Fruit fly (Drosophila melanogaster) whole organism, wandering third instar larva: ENCODE data around the gene Bre1.

Experiments
- Abd-B ChIP-seq: fragments of >200 bp; optimal IDR thresholded peaks from 2 replicates; lab custom pipeline; 2017; ENCODE audit warnings: missing biosample characterization, missing genetic modification characterization
- CG32264 ChIP-seq: fragments of 200-800 bp; sonication (Bioruptor generic); optimal IDR thresholded peaks from 2 replicates; lab custom pipeline; 2016; ENCODE audit warnings: missing biosample characterization, missing genetic modification characterization
- CG9705 ChIP-seq: fragments of 200-800 bp; sonication (Bioruptor generic); optimal IDR thresholded peaks from 2 replicates; lab custom pipeline; 2018; ENCODE audit warnings: missing biosample characterization, mild to moderate bottlenecking, missing genetic modification characterization
- CrebA ChIP-seq: fragments of 200-800 bp; sonication (Bioruptor generic); optimal IDR thresholded peaks from 2 replicates; lab custom pipeline; 2016; ENCODE audit warnings: missing biosample characterization, mild to moderate bottlenecking, missing genetic modification characterization, borderline replicate concordance
- Dfd ChIP-seq: fragments of >200 bp; optimal IDR thresholded peaks from 2 replicates; lab custom pipeline; 2017; ENCODE audit warnings: missing biosample characterization, missing genetic modification characterization
- Dif ChIP-seq: fragments of 200-275, 200-300 bp; sonication (Bioruptor generic); optimal IDR thresholded peaks from 2 replicates; lab custom pipeline; 2018; ENCODE audit warnings: missing biosample characterization, missing genetic modification characterization; ENCODE audit not compliant: partially characterized antibody
- GATAd ChIP-seq: sonication (Bioruptor generic); optimal IDR thresholded peaks from 2 replicates; lab custom pipeline; 2016; ENCODE audit warnings: missing biosample characterization, missing genetic modification characterization
- HLH106 ChIP-seq: fragments of 200-800 bp; optimal IDR thresholded peaks from 3 replicates; lab custom pipeline; 2019; ENCODE audit warnings: missing biosample characterization, mild to moderate bottlenecking, missing genetic modification characterization, moderate library complexity
- Hnf4 ChIP-seq: fragments of 200-800 bp; sonication (Bioruptor generic); optimal IDR thresholded peaks from 2 replicates; lab custom pipeline; 2016; ENCODE audit warnings: missing biosample characterization, mild to moderate bottlenecking, missing genetic modification characterization
- Hr78 ChIP-seq: fragments of >200 bp; optimal IDR thresholded peaks from 2 replicates; lab custom pipeline; 2017; ENCODE audit warnings: missing biosample characterization, missing genetic modification characterization
- Hr83 ChIP-seq: fragments of 200-300 bp; sonication (Bioruptor generic); optimal IDR thresholded peaks from 2 replicates; lab custom pipeline; 2016; ENCODE audit warnings: missing biosample characterization, mild to moderate bottlenecking, missing genetic modification characterization, moderate library complexity; ENCODE audit not compliant: poor library complexity, severe bottlenecking
- Jra ChIP-seq: sonication (Bioruptor generic); optimal IDR thresholded peaks from 2 replicates; lab custom pipeline; 2016; ENCODE audit warnings: missing biosample characterization, missing genetic modification characterization
- Mio ChIP-seq: sonication (Bioruptor generic); optimal IDR thresholded peaks from 2 replicates; lab custom pipeline; 2016; ENCODE audit warnings: missing biosample characterization, missing genetic modification characterization
- Myc ChIP-seq: fragments of >200 bp; optimal IDR thresholded peaks from 2 replicates; lab custom pipeline; 2017
- N ChIP-seq: fragments of >200 bp; optimal IDR thresholded peaks from 2 replicates; lab custom pipeline; 2018; ENCODE audit warnings: missing biosample characterization, missing external identifiers, missing genetic modification characterization
- OdsH ChIP-seq: fragments of 200-800 bp; sonication (Bioruptor generic); optimal IDR thresholded peaks from 2 replicates; lab custom pipeline; 2016; ENCODE audit warnings: missing biosample characterization, mild to moderate bottlenecking, missing genetic modification characterization
- Rel ChIP-seq, 2 experiments: fragments of 200-800 bp; sonication (Bioruptor generic) in 1 of 2; optimal IDR thresholded peaks; 2 replicates in 1 of 2; 3 replicates in 1 of 2; lab custom pipeline; 2016 to 2019; ENCODE audit warnings: mild to moderate bottlenecking in 2 of 2, missing biosample characterization in 2 of 2, missing genetic modification characterization in 2 of 2, moderate library complexity in 1 of 2
- Sp1 ChIP-seq: fragments of 200-800 bp; sonication (Bioruptor generic); optimal IDR thresholded peaks from 3 replicates; lab custom pipeline; 2019; ENCODE audit warnings: missing biosample characterization, mild to moderate bottlenecking, missing genetic modification characterization, moderate library complexity
- Vsx2 ChIP-seq: fragments of 200-300, 225-300 bp; sonication (Bioruptor generic); optimal IDR thresholded peaks from 2 replicates; lab custom pipeline; 2018; ENCODE audit warnings: missing biosample characterization, missing genetic modification characterization; ENCODE audit not compliant: partially characterized antibody
- br ChIP-seq: fragments of 200-800 bp; sonication (Bioruptor generic); optimal IDR thresholded peaks from 2 replicates; lab custom pipeline; 2016; ENCODE audit warnings: missing biosample characterization, missing genetic modification characterization
- brk ChIP-seq: fragments of 200-800 bp; sonication (Bioruptor generic); optimal IDR thresholded peaks from 2 replicates; lab custom pipeline; 2016; ENCODE audit warnings: missing biosample characterization, mild to moderate bottlenecking, missing genetic modification characterization
- dl ChIP-seq, 2 experiments: fragments of 175-275, 200-275 bp in 1 of 2; fragments of 200-275 bp in 1 of 2; sonication (Bioruptor generic); optimal IDR thresholded peaks; lab custom pipeline; 2018; ENCODE audit warnings: mild to moderate bottlenecking in 2 of 2, missing biosample characterization in 2 of 2, missing genetic modification characterization in 2 of 2, moderate library complexity in 2 of 2; ENCODE audit not compliant: partially characterized antibody in 2 of 2, insufficient read depth in 1 of 2
- dmrt93B ChIP-seq: fragments of 200-800 bp; sonication (Bioruptor generic); optimal IDR thresholded peaks from 2 replicates; lab custom pipeline; 2018; ENCODE audit warnings: missing biosample characterization, mild to moderate bottlenecking, missing genetic modification characterization
- dsf ChIP-seq: sonication (Bioruptor generic); optimal IDR thresholded peaks from 2 replicates; lab custom pipeline; 2016; ENCODE audit warnings: missing biosample characterization, missing genetic modification characterization, borderline replicate concordance
- ey ChIP-seq: fragments of 200-800 bp; sonication (Bioruptor generic); optimal IDR thresholded peaks from 2 replicates; lab custom pipeline; 2016; ENCODE audit warnings: missing biosample characterization, missing genetic modification characterization
- foxo ChIP-seq, 2 experiments: fragments of 200-800 bp; sonication (Bioruptor generic); optimal IDR thresholded peaks; 2 replicates in 1 of 2; 3 replicates in 1 of 2; lab custom pipeline; 2016 to 2017; ENCODE audit warnings: missing biosample characterization in 2 of 2, missing genetic modification characterization in 2 of 2
- fru ChIP-seq: fragments of 200-800 bp; sonication (Bioruptor generic); optimal IDR thresholded peaks from 3 replicates; lab custom pipeline; 2016; ENCODE audit warnings: missing biosample characterization, mild to moderate bottlenecking, missing genetic modification characterization
- h ChIP-seq: fragments of 200-800 bp; sonication (Bioruptor generic); optimal IDR thresholded peaks from 3 replicates; lab custom pipeline; 2016; ENCODE audit warnings: missing biosample characterization, mild to moderate bottlenecking, missing genetic modification characterization
- jim ChIP-seq: fragments of 175-275, 200-325 bp; sonication (Bioruptor generic); optimal IDR thresholded peaks from 2 replicates; lab custom pipeline; 2016; ENCODE audit warnings: missing biosample characterization, mild to moderate bottlenecking, missing genetic modification characterization
- lola ChIP-seq: fragments of >200 bp; optimal IDR thresholded peaks from 2 replicates; lab custom pipeline; 2017; ENCODE audit warnings: missing biosample characterization, missing genetic modification characterization
- pan ChIP-seq: fragments of >200 bp; optimal IDR thresholded peaks from 2 replicates; lab custom pipeline; 2017
- psq ChIP-seq: fragments of 200-800 bp; sonication (Bioruptor generic); optimal IDR thresholded peaks from 3 replicates; lab custom pipeline; 2017; ENCODE audit warnings: missing biosample characterization, mild to moderate bottlenecking, missing genetic modification characterization, moderate library complexity
- rgr ChIP-seq: fragments of 200-800 bp; sonication (Bioruptor generic); optimal IDR thresholded peaks from 3 replicates; lab custom pipeline; 2016; ENCODE audit warnings: missing biosample characterization, mild to moderate bottlenecking, missing genetic modification characterization
- sage ChIP-seq: fragments of 200-800 bp; sonication (Bioruptor generic); optimal IDR thresholded peaks from 2 replicates; lab custom pipeline; 2016; ENCODE audit warnings: missing biosample characterization, mild to moderate bottlenecking, missing genetic modification characterization
- sv ChIP-seq: fragments of 200-800 bp; sonication (Bioruptor generic); optimal IDR thresholded peaks from 3 replicates; lab custom pipeline; 2016; ENCODE audit warnings: missing biosample characterization, missing genetic modification characterization
- tai ChIP-seq: sonication (Bioruptor generic); optimal IDR thresholded peaks from 2 replicates; lab custom pipeline; 2016; ENCODE audit warnings: missing biosample characterization, missing genetic modification characterization
- usp ChIP-seq: fragments of >200 bp; optimal IDR thresholded peaks from 2 replicates; lab custom pipeline; 2017; ENCODE audit warnings: missing biosample characterization, missing genetic modification characterization
- woc ChIP-seq: sonication (Bioruptor generic); optimal IDR thresholded peaks from 2 replicates; lab custom pipeline; 2016; ENCODE audit warnings: missing biosample characterization, mild to moderate bottlenecking, missing genetic modification characterization

The Bre1 gene

DNA sequence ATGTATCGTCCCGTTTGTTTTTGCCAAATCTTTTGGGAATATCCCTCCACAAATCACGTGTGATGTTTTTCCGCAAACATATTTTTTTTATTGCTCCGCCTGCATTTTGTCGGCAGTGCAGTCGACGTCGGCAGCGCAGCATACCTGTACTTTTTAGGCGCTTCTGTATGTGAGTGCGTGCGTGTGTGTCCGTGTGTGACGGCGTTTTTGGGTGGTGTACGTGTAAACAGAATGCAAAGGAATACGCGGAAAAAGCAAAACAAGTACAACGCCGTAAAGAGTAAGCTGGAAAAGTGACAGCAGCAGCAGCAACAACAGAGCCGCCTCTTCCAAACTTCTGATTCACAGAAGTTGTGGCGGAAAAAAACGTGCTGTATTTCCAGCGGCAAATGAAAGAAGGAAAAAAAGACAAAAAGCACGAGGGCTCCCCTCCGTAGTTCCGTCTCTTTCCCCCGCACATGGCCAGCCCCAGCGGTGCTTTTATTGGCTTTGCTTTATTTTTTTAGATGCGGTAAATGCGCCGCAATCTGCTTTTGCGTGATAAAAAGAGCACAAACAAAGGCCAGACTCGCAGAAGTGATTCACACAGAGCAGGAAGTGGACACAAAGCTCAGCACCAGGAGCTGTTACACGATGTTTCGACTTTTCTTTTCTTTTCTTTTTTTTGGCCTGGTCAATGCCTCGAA lies 23.7 kb downstream of the Bre1 start:
- TF ChIP-seq Sp1 (GFP tag; lab: Kevin White, UChicago) (peak; percentile 60), jim (GFP tag; lab: Kevin White, UChicago) (peak; percentile 41), Rel (GFP tag; optimal IDR thresholded peaks at IDR 0.05; lab: Kevin White, UChicago) (no peak), Rel (tag; optimal IDR thresholded peaks at IDR 0.05; lab: Kevin White, UChicago) (peak; percentile 95), Hnf4 (GFP tag; lab: Kevin White, UChicago) (no peak), HLH106 (peak; percentile 9), Vsx2 (GFP tag; lab: Kevin White, UChicago) (no peak), psq (peak; percentile 95), CrebA (GFP tag; lab: Kevin White, UChicago) (no peak), sv (GFP tag; lab: Kevin White, UChicago) (no peak), Dif (GFP tag; lab: Kevin White, UChicago) (peak; percentile 8), CG9705 (GFP tag; lab: Kevin White, UChicago) (peak; percentile 15), h (GFP tag; lab: Kevin White, UChicago) (no peak), ey (GFP tag; lab: Kevin White, UChicago) (no peak)
- TF ChIP-seq, all 38 proteins: peak for 7

DNA sequence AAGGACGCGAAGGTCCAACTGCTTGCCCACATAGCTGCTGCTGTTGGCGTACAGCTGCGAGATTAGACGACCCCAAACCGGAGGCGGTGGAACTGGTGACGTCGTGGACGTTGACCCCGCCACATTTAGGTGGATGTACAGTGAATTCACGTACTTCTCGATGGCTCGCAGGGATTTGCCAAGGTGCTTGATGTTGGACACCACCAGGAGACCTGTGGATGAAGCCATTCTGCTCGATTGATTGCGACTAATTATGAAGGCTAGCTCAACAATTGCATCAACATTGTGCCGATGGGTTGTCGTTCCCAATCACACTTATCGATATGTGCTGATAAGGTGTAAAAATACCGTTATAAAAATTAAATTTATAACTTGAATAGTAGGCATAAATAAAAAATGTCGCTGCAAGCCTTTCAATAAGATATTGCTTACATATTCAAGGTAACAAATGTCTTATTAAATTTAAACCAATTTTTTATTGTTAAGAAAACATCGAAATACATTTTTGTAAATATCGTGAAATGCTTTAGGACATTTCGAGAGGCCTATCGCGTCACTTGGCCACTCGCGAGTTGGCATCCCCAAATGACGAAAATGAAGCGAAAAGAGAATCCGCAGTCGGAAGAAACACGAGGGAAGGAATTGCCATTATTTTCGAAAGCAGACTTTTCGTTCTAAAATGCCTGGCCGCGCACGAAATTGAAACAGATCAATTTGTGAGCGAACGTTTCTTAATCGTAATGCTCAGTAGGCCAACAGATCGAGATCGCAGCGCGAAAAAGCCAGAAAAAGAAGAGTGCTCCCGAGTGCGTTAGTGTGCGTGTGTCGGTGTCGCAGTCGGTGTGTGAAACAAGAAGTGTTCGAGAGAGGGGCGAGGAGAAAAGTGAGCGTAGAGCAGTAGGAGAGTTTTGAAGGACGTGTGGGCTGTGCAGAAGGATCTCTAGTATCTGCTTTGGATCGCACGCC lies 25.2 kb downstream of the Bre1 start, which contains the start of the genes Ppat-Dpck and scny:
TSS of gene Ppat-Dpck (minus strand) at position 263 of the 966 bp plus-strand sequence.
TSS of gene scny (plus strand) at position 471 of the 966 bp plus-strand sequence.
- no peak for TF ChIP-seq GATAd (GFP tag; lab: Kevin White, UChicago)
- peak; percentile 1 for TF ChIP-seq OdsH (GFP tag; lab: Kevin White, UChicago)
- TF ChIP-seq Vsx2 (GFP tag; lab: Kevin White, UChicago), result no peak
- TF ChIP-seq dmrt93B (GFP tag; lab: Kevin White, UChicago), result no peak
- TF ChIP-seq Hnf4 (GFP tag; lab: Kevin White, UChicago), result no peak
- peak; percentile 18 for TF ChIP-seq Hr83 (GFP tag; lab: Kevin White, UChicago)
- TF ChIP-seq foxo (GFP tag; optimal IDR thresholded peaks at IDR 0.05; lab: Kevin White, UChicago), result peak in 1 of 2 experiments; percentile 43
- no peak for TF ChIP-seq Dfd (GFP tag; lab: Kevin White, UChicago)
- TF ChIP-seq Rel (GFP tag; optimal IDR thresholded peaks at IDR 0.05; lab: Kevin White, UChicago), result no peak
- peak; percentile 21 for TF ChIP-seq Rel (tag; optimal IDR thresholded peaks at IDR 0.05; lab: Kevin White, UChicago)
- no peak for TF ChIP-seq usp (GFP tag; lab: Kevin White, UChicago)
- no peak for TF ChIP-seq sv (GFP tag; lab: Kevin White, UChicago)
- TF ChIP-seq CG32264 (GFP tag; lab: Kevin White, UChicago), result no peak
- TF ChIP-seq ey (GFP tag; lab: Kevin White, UChicago), result no peak
- no peak for TF ChIP-seq CG9705 (GFP tag; lab: Kevin White, UChicago)
- no peak for TF ChIP-seq woc (GFP tag; lab: Kevin White, UChicago)
- TF ChIP-seq HLH106, result peak; percentile 13
- TF ChIP-seq Abd-B (GFP tag; lab: Kevin White, UChicago), result no peak
- TF ChIP-seq sage (GFP tag; lab: Kevin White, UChicago), result no peak
- no peak for TF ChIP-seq Hr78
- peak; percentile 33 for TF ChIP-seq Sp1 (GFP tag; lab: Kevin White, UChicago)
- peak; percentile 99 for TF ChIP-seq psq
- TF ChIP-seq dl (GFP tag; optimal IDR thresholded peaks at IDR 0.05; lab: Kevin White, UChicago; ENCODE audit: insufficient read depth in 1 of 2, partially characterized antibody in 2 of 2), result no peak
- no peak for TF ChIP-seq Myc (lab: Kevin White, UChicago)
- no peak for TF ChIP-seq Mio
- no peak for TF ChIP-seq dsf (GFP tag; lab: Kevin White, UChicago)
- TF ChIP-seq rgr (GFP tag; lab: Kevin White, UChicago), result peak; percentile 35
- no peak for TF ChIP-seq fru
- no peak for TF ChIP-seq tai (GFP tag; lab: Kevin White, UChicago)
- peak; percentile 49 for TF ChIP-seq N
- TF ChIP-seq Jra (GFP tag; lab: Kevin White, UChicago), result peak; percentile 76
- TF ChIP-seq CrebA (GFP tag; lab: Kevin White, UChicago), result no peak
- TF ChIP-seq br, result no peak
- no peak for TF ChIP-seq Dif (GFP tag; lab: Kevin White, UChicago)
- TF ChIP-seq pan (lab: Kevin White, UChicago), result no peak
- TF ChIP-seq lola (GFP tag; lab: Kevin White, UChicago), result no peak
- TF ChIP-seq jim (GFP tag; lab: Kevin White, UChicago), result no peak
- TF ChIP-seq brk, result no peak
- peak; percentile 57 for TF ChIP-seq h (GFP tag; lab: Kevin White, UChicago)
